Fruit fly (Drosophila melanogaster) whole organism, embryonic: ENCODE results near the gene Sfp33A4.

Source experiments
- Aef1 ChIP-seq: fragments of 200-800 bp; sonication (Bioruptor generic); IDR thresholded peaks from 3 replicates; pipeline ENCODE4 v1.3.6; 2022; ENCODE audit warnings: missing biosample characterization, missing genetic modification characterization
- Bdp1 ChIP-seq: fragments of 200-800 bp; sonication (Bioruptor generic); optimal IDR thresholded peaks from 3 replicates; lab custom pipeline; 2016; ENCODE audit warnings: missing biosample characterization, missing genetic modification characterization
- CG10431 ChIP-seq: fragments of 200-800 bp; sonication (Bioruptor generic); optimal IDR thresholded peaks from 3 replicates; lab custom pipeline; 2018; ENCODE audit warnings: missing biosample characterization, mild to moderate bottlenecking, missing genetic modification characterization
- CG11085 ChIP-seq: fragments of 200-800 bp; sonication (Bioruptor generic); IDR thresholded peaks from 2 replicates; pipeline ENCODE4 v1.3.6; 2022; ENCODE audit warnings: missing biosample characterization, missing genetic modification characterization
- CG11723 ChIP-seq: fragments of 200-800 bp; sonication (Bioruptor generic); optimal IDR thresholded peaks from 2 replicates; lab custom pipeline; 2017; ENCODE audit warnings: missing biosample characterization, mild to moderate bottlenecking, missing genetic modification characterization
- CG12744 ChIP-seq: fragments of 200-800 bp; sonication (Bioruptor generic); optimal IDR thresholded peaks from 2 replicates; lab custom pipeline; 2016; ENCODE audit warnings: missing biosample characterization, missing genetic modification characterization
- CG13775 ChIP-seq: fragments of 200-800 bp; sonication (Bioruptor generic); optimal IDR thresholded peaks from 3 replicates; lab custom pipeline; 2017; ENCODE audit warnings: missing biosample characterization, mild to moderate bottlenecking, missing genetic modification characterization
- CG14860 ChIP-seq: fragments of 200-800 bp; sonication (Bioruptor generic); IDR thresholded peaks from 3 replicates; pipeline ENCODE4 v1.3.6; 2022; ENCODE audit warnings: missing biosample characterization, missing genetic modification characterization; ENCODE audit not compliant: partially characterized antibody
- CG15696 ChIP-seq: fragments of 200-800 bp; sonication (Bioruptor generic); optimal IDR thresholded peaks from 2 replicates; lab custom pipeline; 2019; ENCODE audit warnings: missing biosample characterization, mild to moderate bottlenecking, missing genetic modification characterization, moderate library complexity
- CG16813 ChIP-seq: fragments of 200-800 bp; sonication (Bioruptor generic); IDR thresholded peaks from 3 replicates; pipeline ENCODE4 v1.3.6; 2022; ENCODE audit warnings: missing biosample characterization, missing genetic modification characterization; ENCODE audit not compliant: partially characterized antibody
- CG17328 ChIP-seq: fragments of 200-800 bp; sonication (Bioruptor generic); IDR thresholded peaks from 2 replicates; pipeline ENCODE4 v1.3.6; 2022; ENCODE audit warnings: missing biosample characterization, missing genetic modification characterization
- CG17359 ChIP-seq: fragments of 200-800 bp; sonication (Bioruptor generic); optimal IDR thresholded peaks from 3 replicates; lab custom pipeline; 2018; ENCODE audit warnings: missing biosample characterization, mild to moderate bottlenecking, missing genetic modification characterization, moderate library complexity
- CG17829 ChIP-seq: fragments of 200-800 bp; optimal IDR thresholded peaks from 2 replicates; lab custom pipeline; 2019; ENCODE audit warnings: missing biosample characterization, mild to moderate bottlenecking, missing genetic modification characterization, moderate library complexity
- CG2712 ChIP-seq: fragments of 200-800 bp; optimal IDR thresholded peaks from 3 replicates; lab custom pipeline; 2019; ENCODE audit warnings: missing biosample characterization, mild to moderate bottlenecking, missing genetic modification characterization, moderate library complexity
- CG4707 ChIP-seq: fragments of 200-800 bp; sonication (Bioruptor generic); optimal IDR thresholded peaks from 2 replicates; lab custom pipeline; 2018; ENCODE audit warnings: missing biosample characterization, mild to moderate bottlenecking, missing genetic modification characterization, moderate library complexity
- CG6254 ChIP-seq: fragments of 200-800 bp; sonication (Bioruptor generic); optimal IDR thresholded peaks from 3 replicates; lab custom pipeline; 2017; ENCODE audit warnings: mild to moderate bottlenecking, missing biosample characterization, missing genetic modification reagents, missing genetic modification characterization
- CG6689 ChIP-seq: fragments of 200-800 bp; sonication (Bioruptor generic); IDR thresholded peaks from 2 replicates; pipeline ENCODE4 v1.3.6; 2022; ENCODE audit warnings: missing biosample characterization, missing genetic modification characterization
- CG8388 ChIP-seq: fragments of 200-800 bp; sonication (Bioruptor generic); optimal IDR thresholded peaks from 2 replicates; lab custom pipeline; 2019; ENCODE audit warnings: missing biosample characterization, mild to moderate bottlenecking, missing genetic modification characterization, moderate library complexity
- CG9932 ChIP-seq: fragments of 200-800 bp; sonication (Bioruptor generic); IDR thresholded peaks from 2 replicates; pipeline ENCODE4 v1.3.6; 2022; ENCODE audit warnings: missing biosample characterization, missing genetic modification characterization
- CHES-1-like ChIP-seq: fragments of 200-800 bp; sonication (Bioruptor generic); optimal IDR thresholded peaks from 2 replicates; lab custom pipeline; 2016; ENCODE audit warnings: missing biosample characterization, missing genetic modification characterization
- CoRest ChIP-seq: fragments of 200-800 bp; sonication (Bioruptor generic); optimal IDR thresholded peaks from 3 replicates; lab custom pipeline; 2018; ENCODE audit warnings: missing biosample characterization, mild to moderate bottlenecking, missing genetic modification characterization, moderate library complexity
- CrebB ChIP-seq: fragments of 200-800 bp; sonication (Bioruptor generic); optimal IDR thresholded peaks from 3 replicates; lab custom pipeline; 2018; ENCODE audit warnings: missing biosample characterization, mild to moderate bottlenecking, missing genetic modification characterization
- D ChIP-seq, 2 experiments: fragments of 200-800 bp in 1 of 2; fragments of >200 bp in 1 of 2; sonication (Bioruptor generic) in 1 of 2; optimal IDR thresholded peaks; 2 replicates in 1 of 2; 3 replicates in 1 of 2; lab custom pipeline; 2017; ENCODE audit warnings: mild to moderate bottlenecking in 1 of 2, missing biosample characterization in 1 of 2, missing genetic modification characterization in 1 of 2, missing genetic modification reagents in 1 of 2
- E2f2 ChIP-seq: fragments of 200-800 bp; sonication (Bioruptor generic); IDR thresholded peaks from 2 replicates; pipeline ENCODE4 v1.3.6; 2022; ENCODE audit warnings: missing biosample characterization, missing genetic modification characterization
- Fer3 ChIP-seq: fragments of 200-800 bp; sonication (Bioruptor generic); optimal IDR thresholded peaks from 2 replicates; lab custom pipeline; 2018; ENCODE audit warnings: missing biosample characterization, mild to moderate bottlenecking, missing genetic modification characterization, moderate library complexity
- H15 ChIP-seq: fragments of 200-800 bp; sonication (Bioruptor generic); IDR thresholded peaks from 3 replicates; pipeline ENCODE4 v1.3.6; 2022; ENCODE audit warnings: missing biosample characterization, missing genetic modification characterization
- HLH4C ChIP-seq: fragments of 200-800 bp; sonication (Bioruptor generic); IDR thresholded peaks from 3 replicates; pipeline ENCODE4 v1.3.6; 2022; ENCODE audit warnings: missing biosample characterization, missing genetic modification characterization; ENCODE audit not compliant: partially characterized antibody
- HLHmδ ChIP-seq: fragments of 200-800 bp; sonication (Bioruptor generic); optimal IDR thresholded peaks from 2 replicates; lab custom pipeline; 2018; ENCODE audit warnings: missing biosample characterization, mild to moderate bottlenecking, missing genetic modification characterization, moderate library complexity
- HmgD ChIP-seq: fragments of 200-800 bp; sonication (Bioruptor generic); optimal IDR thresholded peaks from 3 replicates; lab custom pipeline; 2016; ENCODE audit warnings: missing biosample characterization, missing genetic modification characterization
- Hr39 ChIP-seq: fragments of >200 bp; optimal IDR thresholded peaks from 2 replicates; lab custom pipeline; 2017
- MBD-R2 ChIP-seq: fragments of 200-800 bp; sonication (Bioruptor generic); IDR thresholded peaks from 2 replicates; pipeline ENCODE4 v1.3.6; 2022; ENCODE audit warnings: missing biosample characterization, missing genetic modification characterization
- Mes4 ChIP-seq: fragments of 200-800 bp; sonication (Bioruptor generic); optimal IDR thresholded peaks from 2 replicates; lab custom pipeline; 2016; ENCODE audit warnings: missing biosample characterization, missing genetic modification characterization
- Nf-YA ChIP-seq: fragments of 200-800 bp; sonication (Bioruptor generic); IDR thresholded peaks from 2 replicates; pipeline ENCODE4 v1.3.6; 2022; ENCODE audit warnings: missing biosample characterization, missing genetic modification characterization
- Opbp ChIP-seq: fragments of 200-800 bp; sonication (Bioruptor generic); IDR thresholded peaks from 3 replicates; pipeline ENCODE4 v1.3.6; 2022; ENCODE audit warnings: missing biosample characterization, missing genetic modification characterization; ENCODE audit not compliant: partially characterized antibody
- Ravus ChIP-seq: fragments of 200-800 bp; sonication (Bioruptor generic); IDR thresholded peaks from 2 replicates; pipeline ENCODE4 v1.3.6; 2022; ENCODE audit warnings: missing biosample characterization, missing genetic modification characterization
- Sin3A ChIP-seq: fragments of >200 bp; optimal IDR thresholded peaks from 2 replicates; lab custom pipeline; 2018
- aop ChIP-seq: fragments of 200-800 bp; sonication (Bioruptor generic); IDR thresholded peaks from 2 replicates; pipeline ENCODE4 v1.3.6; 2022; ENCODE audit warnings: missing biosample characterization, missing genetic modification characterization
- bowl ChIP-seq: fragments of 200-800 bp; sonication (Bioruptor generic); IDR thresholded peaks from 2 replicates; pipeline ENCODE4 v1.3.6; 2022; ENCODE audit warnings: missing biosample characterization, missing genetic modification characterization
- croc ChIP-seq: fragments of 200-800 bp; sonication (Bioruptor generic); conservative IDR thresholded peaks from 3 replicates; pipeline ENCODE4 v1.3.6; 2022; ENCODE audit warnings: missing biosample characterization, missing genetic modification characterization
- danr ChIP-seq: fragments of 200-800 bp; sonication (Bioruptor generic); IDR thresholded peaks from 2 replicates; pipeline ENCODE4 v1.3.6; 2022; ENCODE audit warnings: missing biosample characterization, missing genetic modification characterization
- dm ChIP-seq: fragments of 200-800 bp; sonication (Bioruptor generic); optimal IDR thresholded peaks from 3 replicates; lab custom pipeline; 2016; ENCODE audit warnings: missing biosample characterization, missing genetic modification characterization
- gcm ChIP-seq: fragments of 200-800 bp; sonication (Bioruptor generic); optimal IDR thresholded peaks from 2 replicates; lab custom pipeline; 2019; ENCODE audit warnings: missing biosample characterization, mild to moderate bottlenecking, missing genetic modification characterization, moderate library complexity
- hbn ChIP-seq: fragments of 200-800 bp; sonication (Bioruptor generic); IDR thresholded peaks from 2 replicates; pipeline ENCODE4 v1.3.6; 2022; ENCODE audit warnings: missing biosample characterization, missing genetic modification characterization; ENCODE audit not compliant: partially characterized antibody
- hkb ChIP-seq, 2 experiments: fragments of 200-800 bp in 1 of 2; fragments of >200 bp in 1 of 2; sonication (Bioruptor generic) in 1 of 2; IDR thresholded peaks in 1 of 2; optimal IDR thresholded peaks in 1 of 2; 2 replicates each; pipeline versions ENCODE4 v1.3.6 to Lab custom; 2017 to 2022; ENCODE audit warnings: missing biosample characterization in 1 of 2, missing genetic modification characterization in 1 of 2
- maf-S ChIP-seq: fragments of 200-800 bp; sonication (Bioruptor generic); optimal IDR thresholded peaks from 2 replicates; lab custom pipeline; 2016; ENCODE audit warnings: missing biosample characterization, missing genetic modification characterization
- mam ChIP-seq: fragments of 200-800 bp; sonication (Bioruptor generic); optimal IDR thresholded peaks from 3 replicates; lab custom pipeline; 2016; ENCODE audit warnings: missing biosample characterization, missing genetic modification characterization
- org-1 ChIP-seq: fragments of 200-800 bp; sonication (Bioruptor generic); optimal IDR thresholded peaks from 2 replicates; lab custom pipeline; 2017; ENCODE audit warnings: missing biosample characterization, missing genetic modification characterization
- sna ChIP-seq: fragments of 200-800 bp; sonication (Bioruptor generic); IDR thresholded peaks from 2 replicates; pipeline ENCODE4 v1.3.6; 2022; ENCODE audit warnings: missing biosample characterization, missing genetic modification characterization; ENCODE audit not compliant: partially characterized antibody
- toy ChIP-seq: fragments of 200-800 bp; sonication (Bioruptor generic); IDR thresholded peaks from 2 replicates; pipeline ENCODE4 v1.3.6; 2022; ENCODE audit warnings: missing biosample characterization, missing genetic modification characterization
- yki ChIP-seq: fragments of >200 bp; optimal IDR thresholded peaks from 3 replicates; lab custom pipeline; 2018

Sfp33A4 gene

dm6 chr2L:11807697-11808226 is 29.3 kb upstream of the Sfp33A4 start (continued):
- TF ChIP-seq H15 (GFP tag; lab: Robert Waterston, UW), result 0 out of 3 replicates have a peak, but pooled peaks have one; percentile 12
- TF ChIP-seq HmgD (GFP tag; lab: Kevin White, UChicago), result peak; percentile 61
- TF ChIP-seq CG12744 (GFP tag; lab: Kevin White, UChicago), result no peak
- no peak for TF ChIP-seq sna (GFP tag; lab: Robert Waterston, UW)
- no peak for TF ChIP-seq CG15696 (tag; lab: Kevin White, UChicago)
- TF ChIP-seq Sin3A (lab: Kevin White, UChicago), result no peak
- no peak for TF ChIP-seq CG13775
- no peak for TF ChIP-seq Nf-YA
- TF ChIP-seq CG17328 (GFP tag; lab: Robert Waterston, UW), result peak; percentile 36; the same call in 1 of the 2 replicates
- TF ChIP-seq org-1, result no peak
- peak; percentile 14; the same call in 1 of the 3 replicates for TF ChIP-seq HLH4C (GFP tag; lab: Robert Waterston, UW)
- TF ChIP-seq CHES-1-like (GFP tag; lab: Kevin White, UChicago), result peak; percentile 1
- peak; percentile 25 for TF ChIP-seq gcm (GFP tag; lab: Kevin White, UChicago)
- no peak for TF ChIP-seq CG10431
- TF ChIP-seq hkb (optimal IDR thresholded peaks at IDR 0.05; lab: Kevin White, UChicago), result no peak
- no peak for TF ChIP-seq hkb (GFP tag; IDR thresholded peaks at IDR 0.05; lab: Robert Waterston, UW)
- no peak for TF ChIP-seq Ravus (GFP tag; lab: Robert Waterston, UW)
- TF ChIP-seq CG6689 (GFP tag; lab: Robert Waterston, UW), result no peak
- no peak for TF ChIP-seq hbn (GFP tag; lab: Robert Waterston, UW)
- TF ChIP-seq Aef1, result no peak
- TF ChIP-seq bowl, result no peak
- no peak for TF ChIP-seq toy (GFP tag; lab: Robert Waterston, UW)
- peak; percentile 12; the same call in 1 of the 2 replicates for TF ChIP-seq E2f2 (GFP tag; lab: Robert Waterston, UW)
- no peak for TF ChIP-seq Hr39 (lab: Kevin White, UChicago)
- no peak for TF ChIP-seq CG17829
- no peak for TF ChIP-seq Opbp
- peak; percentile 31; the same call in 1 of the 2 replicates for TF ChIP-seq MBD-R2 (GFP tag; lab: Robert Waterston, UW)
- TF ChIP-seq CG9932, result 0 out of 2 replicates have a peak, but pooled peaks have one; percentile 8
- no peak for TF ChIP-seq Fer3 (tag; lab: Kevin White, UChicago)
- TF ChIP-seq CG4707 (GFP tag; lab: Kevin White, UChicago), result no peak
- TF ChIP-seq CG2712 (tag; lab: Kevin White, UChicago), result no peak
- no peak for TF ChIP-seq CoRest (tag; lab: Kevin White, UChicago)
- TF ChIP-seq yki (lab: Kevin White, UChicago), result no peak
- TF ChIP-seq maf-S (GFP tag; lab: Kevin White, UChicago), result no peak
- TF ChIP-seq CG16813 (GFP tag; lab: Robert Waterston, UW), result no peak
- TF ChIP-seq croc (GFP tag; lab: Robert Waterston, UW), result no peak
- TF ChIP-seq CG11723 (GFP tag; lab: Kevin White, UChicago), result no peak
- TF ChIP-seq danr, result no peak
- peak; percentile 48 for TF ChIP-seq Mes4 (GFP tag; lab: Kevin White, UChicago)
- peak; percentile 7 for TF ChIP-seq CrebB (tag; lab: Kevin White, UChicago)
- TF ChIP-seq Bdp1 (GFP tag; lab: Kevin White, UChicago), result no peak
- no peak for TF ChIP-seq CG6254
- no peak for TF ChIP-seq CG8388 (GFP tag; lab: Kevin White, UChicago)
- TF ChIP-seq dm (GFP tag; lab: Kevin White, UChicago), result peak; percentile 39
- peak; percentile 20 for TF ChIP-seq CG17359
- TF ChIP-seq mam (GFP tag; lab: Kevin White, UChicago), result peak; percentile 18
- TF ChIP-seq CG11085 (GFP tag; lab: Robert Waterston, UW), result no peak
- TF ChIP-seq aop, result no peak
- no peak for TF ChIP-seq D (optimal IDR thresholded peaks at IDR 0.05; lab: Kevin White, UChicago)
- no peak for TF ChIP-seq D (GFP tag; optimal IDR thresholded peaks at IDR 0.05; lab: Kevin White, UChicago)
- TF ChIP-seq HLHmδ (GFP tag; lab: Kevin White, UChicago), result peak; percentile 20
- TF ChIP-seq CG14860 (GFP tag; lab: Robert Waterston, UW), result no peak
